Worm (Caenorhabditis elegans) whole organism, late embryonic: ENCODE measurements around the gene Y69E1A.8.

Source experiments
- C08G9.2 ChIP-seq: sonication (generic microtip); optimal IDR thresholded peaks from 2 replicates; lab custom pipeline; 2016; ENCODE audit warnings: mild to moderate bottlenecking, missing genetic modification characterization, moderate library complexity, missing compliant biosample characterization
- Y22D7AL.16 ChIP-seq: sonication (generic microtip); optimal IDR thresholded peaks from 2 replicates; lab custom pipeline; 2016; ENCODE audit warnings: missing genetic modification characterization, missing compliant biosample characterization
- ama-1 ChIP-seq: fragments of 150-350 bp; optimal IDR thresholded peaks from 2 replicates; lab custom pipeline; 2014
- ceh-14 ChIP-seq: sonication (generic microtip); optimal IDR thresholded peaks from 2 replicates; lab custom pipeline; 2016; ENCODE audit warnings: missing genotype, missing genetic modification characterization, missing compliant biosample characterization
- ceh-18 ChIP-seq: sonication (generic microtip); optimal IDR thresholded peaks from 2 replicates; lab custom pipeline; 2016; ENCODE audit warnings: missing genetic modification characterization, missing compliant biosample characterization
- ceh-2 ChIP-seq: sonication (generic microtip); optimal IDR thresholded peaks from 2 replicates; lab custom pipeline; 2016; ENCODE audit warnings: missing genotype, missing genetic modification characterization, missing compliant biosample characterization
- ceh-22 ChIP-seq: sonication (generic microtip); optimal IDR thresholded peaks from 2 replicates; lab custom pipeline; 2017; ENCODE audit warnings: missing biosample characterization, missing genetic modification characterization
- ceh-24 ChIP-seq: sonication (generic microtip); optimal IDR thresholded peaks from 2 replicates; lab custom pipeline; 2016; ENCODE audit warnings: mild to moderate bottlenecking, missing genetic modification characterization, missing compliant biosample characterization
- ceh-31 ChIP-seq: sonication (generic microtip); optimal IDR thresholded peaks from 2 replicates; lab custom pipeline; 2016; ENCODE audit warnings: missing genetic modification characterization, missing compliant biosample characterization
- ceh-6 ChIP-seq: fragments of 200-800 bp; sonication (Bioruptor generic); optimal IDR thresholded peaks from 2 replicates; lab custom pipeline; 2018; ENCODE audit warnings: mild to moderate bottlenecking, missing genetic modification characterization, missing compliant biosample characterization
- che-1 ChIP-seq: sonication (generic microtip); optimal IDR thresholded peaks from 2 replicates; lab custom pipeline; 2016; ENCODE audit warnings: mild to moderate bottlenecking, missing genetic modification characterization, missing compliant biosample characterization
- dmd-4 ChIP-seq: sonication (generic microtip); optimal IDR thresholded peaks from 2 replicates; lab custom pipeline; 2016; ENCODE audit warnings: borderline replicate concordance, missing genetic modification characterization, missing compliant biosample characterization
- dve-1 ChIP-seq: sonication (generic microtip); optimal IDR thresholded peaks from 2 replicates; lab custom pipeline; 2017; ENCODE audit warnings: antibody characterized with exemption, mild to moderate bottlenecking, missing genetic modification characterization, missing compliant biosample characterization
- elt-2 ChIP-seq: sonication (generic microtip); optimal IDR thresholded peaks from 2 replicates; lab custom pipeline; 2016; ENCODE audit warnings: missing genetic modification reagents, missing genetic modification characterization, missing compliant biosample characterization
- elt-4 ChIP-seq: sonication (generic microtip); optimal IDR thresholded peaks from 2 replicates; lab custom pipeline; 2016; ENCODE audit warnings: missing genetic modification characterization, missing compliant biosample characterization
- fkh-10 ChIP-seq: fragments of 150-350 bp; optimal IDR thresholded peaks from 2 replicates; lab custom pipeline; 2014; ENCODE audit warnings: missing biosample characterization, missing genetic modification reagents, missing genetic modification characterization
- gmeb-2 ChIP-seq: sonication (generic microtip); optimal IDR thresholded peaks from 2 replicates; lab custom pipeline; 2016; ENCODE audit warnings: missing genetic modification characterization, inconsistent platforms, missing compliant biosample characterization
- hlh-13 ChIP-seq: fragments of 200-800 bp; sonication (Bioruptor generic); optimal IDR thresholded peaks from 2 replicates; lab custom pipeline; 2018; ENCODE audit warnings: mild to moderate bottlenecking, missing genetic modification characterization, missing compliant biosample characterization
- hlh-15 ChIP-seq: sonication (generic microtip); optimal IDR thresholded peaks from 2 replicates; lab custom pipeline; 2016; ENCODE audit warnings: missing genetic modification characterization, missing compliant biosample characterization
- hlh-30 ChIP-seq: sonication (generic microtip); optimal IDR thresholded peaks from 2 replicates; lab custom pipeline; 2017; ENCODE audit warnings: antibody characterized with exemption, missing genetic modification characterization, missing compliant biosample characterization; ENCODE audit not compliant: insufficient read depth
- lin-11 ChIP-seq: fragments of 200-800 bp; sonication (Bioruptor generic); optimal IDR thresholded peaks from 2 replicates; lab custom pipeline; 2018; ENCODE audit warnings: mild to moderate bottlenecking, missing genetic modification characterization, missing compliant biosample characterization
- madf-2 ChIP-seq: sonication (generic microtip); optimal IDR thresholded peaks from 2 replicates; lab custom pipeline; 2017; ENCODE audit warnings: missing genetic modification characterization, missing compliant biosample characterization
- mec-3 ChIP-seq: sonication (generic microtip); optimal IDR thresholded peaks from 2 replicates; lab custom pipeline; 2016; ENCODE audit warnings: borderline replicate concordance, missing genetic modification characterization, missing compliant biosample characterization
- nhr-11 ChIP-seq: fragments of 150-350 bp; optimal IDR thresholded peaks from 2 replicates; lab custom pipeline; 2014; ENCODE audit warnings: missing biosample characterization, missing genetic modification characterization
- npax-4 ChIP-seq: sonication (generic microtip); optimal IDR thresholded peaks from 2 replicates; lab custom pipeline; 2016; ENCODE audit warnings: missing genetic modification characterization, missing compliant biosample characterization
- pat-9 ChIP-seq: fragments of 200-800 bp; sonication (Bioruptor generic); optimal IDR thresholded peaks from 2 replicates; lab custom pipeline; 2018; ENCODE audit warnings: mild to moderate bottlenecking, missing genetic modification characterization, moderate library complexity, missing compliant biosample characterization
- pqm-1 ChIP-seq: sonication (generic microtip); optimal IDR thresholded peaks from 2 replicates; lab custom pipeline; 2016; ENCODE audit warnings: missing genetic modification characterization, missing compliant biosample characterization
- ref-2 ChIP-seq: sonication (generic microtip); optimal IDR thresholded peaks from 2 replicates; lab custom pipeline; 2016; ENCODE audit warnings: missing genetic modification characterization, missing compliant biosample characterization
- rnt-1 ChIP-seq: sonication (generic microtip); optimal IDR thresholded peaks from 2 replicates; lab custom pipeline; 2016; ENCODE audit warnings: missing genetic modification characterization, missing compliant biosample characterization
- sox-2 ChIP-seq: fragments of 200-800 bp; sonication (Bioruptor generic); IDR thresholded peaks from 2 replicates; pipeline ENCODE4 v1.3.6; 2022; ENCODE audit warnings: missing genetic modification reagents, missing genetic modification characterization, missing compliant biosample characterization
- unc-42 ChIP-seq: sonication (generic microtip); optimal IDR thresholded peaks from 2 replicates; lab custom pipeline; 2016; ENCODE audit warnings: missing genotype, missing genetic modification characterization, missing compliant biosample characterization
- ztf-16 ChIP-seq: sonication (generic microtip); optimal IDR thresholded peaks from 2 replicates; lab custom pipeline; 2017; ENCODE audit warnings: missing genetic modification characterization, missing compliant biosample characterization

The Y69E1A.8 gene

ce11 chrIV:10978641-10979040 lies 12.2 kb downstream of the Y69E1A.8 start:
- TF ChIP-seq elt-2 (tag; lab: Kevin White, UChicago) = no peak

ce11 chrIV:10979689-10980088 lies 13.3 kb downstream of the Y69E1A.8 start:
- no peak for TF ChIP-seq che-1 (tag; lab: Kevin White, UChicago)
- TF ChIP-seq sox-2 = no peak
- peak; percentile 49 for TF ChIP-seq ceh-18 (tag; lab: Kevin White, UChicago)
- no peak for TF ChIP-seq rnt-1 (tag; lab: Kevin White, UChicago)
- no peak for TF ChIP-seq madf-2 (tag; lab: Kevin White, UChicago)
- TF ChIP-seq lin-11 (tag; lab: Kevin White, UChicago) = no peak
- TF ChIP-seq mec-3 (tag; lab: Kevin White, UChicago) = no peak

- no peak for TF ChIP-seq unc-42 (tag; lab: Kevin White, UChicago)
- no peak for TF ChIP-seq ceh-31 (tag; lab: Kevin White, UChicago)
- TF ChIP-seq ref-2 (tag; lab: Kevin White, UChicago) = no peak
- no peak for TF ChIP-seq elt-4 (tag; lab: Kevin White, UChicago)
- TF ChIP-seq pqm-1 (tag; lab: Kevin White, UChicago) = no peak
- no peak for TF ChIP-seq C08G9.2 (tag; lab: Kevin White, UChicago)
- TF ChIP-seq pat-9 (tag; lab: Kevin White, UChicago) = no peak
- TF ChIP-seq ama-1 (lab: Kevin White, UChicago) = no peak
- TF ChIP-seq, all 69 proteins: peak for 0
These were observed 14.2 kb downstream of the Y69E1A.8 start for ce11 chrIV:10980628-10981027.

- TF ChIP-seq sox-2 = no peak
- no peak for TF ChIP-seq ztf-16 (tag; lab: Kevin White, UChicago)
- no peak for TF ChIP-seq npax-4 (tag; lab: Kevin White, UChicago)
These were observed 15.4 kb downstream of the Y69E1A.8 start, which contains the start of gene Y43E12A.2 for ce11 chrIV:10981761-10982160. Y43E12A.2 (plus strand) TSS chrIV:10982061.

- TF ChIP-seq pat-9 (tag; lab: Kevin White, UChicago) (no peak), hlh-30 (tag; lab: Kevin White, UChicago) (no peak), hlh-15 (tag; lab: Kevin White, UChicago) (no peak), ceh-31 (tag; lab: Kevin White, UChicago) (no peak), gmeb-2 (no peak), ceh-6 (GFP tag; lab: Kevin White, UChicago) (no peak), hlh-13 (GFP tag; lab: Kevin White, UChicago) (no peak), ceh-2 (tag; lab: Kevin White, UChicago) (no peak), Y22D7AL.16 (tag; lab: Kevin White, UChicago) (no peak), ceh-24 (tag; lab: Kevin White, UChicago) (no peak), fkh-10 (GFP tag; lab: Kevin White, UChicago) (no peak), elt-2 (tag; lab: Kevin White, UChicago) (no peak), ceh-22 (tag; lab: Kevin White, UChicago) (no peak), dmd-4 (tag; lab: Kevin White, UChicago) (no peak), dve-1 (tag; lab: Kevin White, UChicago) (no peak), rnt-1 (tag; lab: Kevin White, UChicago) (no peak), ceh-14 (no peak), nhr-11 (tag; lab: Kevin White, UChicago) (no peak)
- TF ChIP-seq, all 69 proteins: peak for 0
These were observed 19.2 kb downstream of the Y69E1A.8 start, which contains the start of gene cyb-2.1 for ce11 chrIV:10985568-10986035. cyb-2.1 (plus strand) TSS chrIV:10985985.
